Worm (Caenorhabditis elegans) whole organism, early embryonic: ENCODE measurements around the gene K11H12.10.

Experiments
- B0310.2 ChIP-seq: sonication (generic microtip); optimal IDR thresholded peaks from 2 replicates; lab custom pipeline; 2016; ENCODE audit warnings: mild to moderate bottlenecking, missing genetic modification characterization, missing compliant biosample characterization
- F13C5.2 ChIP-seq: sonication (generic microtip); optimal IDR thresholded peaks from 2 replicates; lab custom pipeline; 2017; ENCODE audit warnings: mild to moderate bottlenecking, missing genetic modification characterization, inconsistent platforms, missing compliant biosample characterization
- ama-1 ChIP-seq: fragments of 150-350 bp; optimal IDR thresholded peaks from 2 replicates; lab custom pipeline; 2014
- ceh-13 ChIP-seq: fragments of 200-800 bp; sonication (Bioruptor generic); optimal IDR thresholded peaks from 2 replicates; lab custom pipeline; 2018; ENCODE audit warnings: mild to moderate bottlenecking, missing genetic modification characterization, missing compliant biosample characterization
- ets-7 ChIP-seq: sonication (generic microtip); optimal IDR thresholded peaks from 2 replicates; lab custom pipeline; 2016; ENCODE audit warnings: missing genotype, missing genetic modification characterization, missing compliant biosample characterization
- flt-1 ChIP-seq: fragments of 200-800 bp; sonication (Bioruptor generic); IDR thresholded peaks from 2 replicates; pipeline ENCODE4 v1.3.6; 2022; ENCODE audit warnings: missing genetic modification characterization, missing compliant biosample characterization
- pes-1 ChIP-seq: fragments of 200-800 bp; sonication (Bioruptor generic); IDR thresholded peaks from 2 replicates; pipeline ENCODE4 v1.3.6; 2022; ENCODE audit warnings: missing genetic modification reagents, missing genetic modification characterization, missing compliant biosample characterization
- scrt-1 ChIP-seq: fragments of 200-800 bp; sonication (Bioruptor generic); IDR thresholded peaks from 2 replicates; pipeline ENCODE4 v1.3.6; 2022; ENCODE audit warnings: missing genetic modification characterization, missing compliant biosample characterization
- tbx-37 ChIP-seq: fragments of 200-800 bp; sonication (Bioruptor generic); conservative IDR thresholded peaks from 2 replicates; pipeline ENCODE4 v1.3.6; 2022; ENCODE audit warnings: missing genetic modification reagents, missing genetic modification characterization, missing compliant biosample characterization

- no peak for TF ChIP-seq ama-1 (lab: Kevin White, UChicago)
- TF ChIP-seq pes-1 (GFP tag; lab: Robert Waterston, UW): no peak
- no peak for TF ChIP-seq F13C5.2 (tag; lab: Kevin White, UChicago)
- no peak for TF ChIP-seq scrt-1 (GFP tag; lab: Robert Waterston, UW)
- no peak for TF ChIP-seq ets-7 (tag; lab: Kevin White, UChicago)
- no peak for TF ChIP-seq flt-1 (GFP tag; lab: Robert Waterston, UW)
- no peak for TF ChIP-seq ceh-13
- TF ChIP-seq tbx-37 (GFP tag; lab: Robert Waterston, UW): no peak
- no peak for TF ChIP-seq B0310.2 (tag; lab: Kevin White, UChicago)
Observed at ce11 chrIV:631869-632268, 44.0 kb upstream of the K11H12.10 start.
